Fruit fly (Drosophila melanogaster): ENCODE results near the gene Or85f.

Or85f gene

dm6 chr3R:9428988-9429387 is 31.0 kb downstream of the Or85f start (continued):
- 0 out of 3 replicates have a peak, but pooled peaks have one; percentile 47 for TF ChIP-seq Optix (GFP tag; IDR thresholded peaks at IDR 0.05)
- TF ChIP-seq CG7271 (tag; optimal IDR thresholded peaks at IDR 0.05), result no peak
- TF ChIP-seq Sox102F (GFP tag; optimal IDR thresholded peaks at IDR 0.05), result peak; percentile 23
- TF ChIP-seq ap (GFP tag; IDR thresholded peaks at IDR 0.05), result no peak
- TF ChIP-seq Fer3 (tag; optimal IDR thresholded peaks at IDR 0.05), result peak; percentile 86
- TF ChIP-seq ATbp (GFP tag; optimal IDR thresholded peaks at IDR 0.05), result peak; percentile 45
- no peak for TF ChIP-seq Gsc (GFP tag; IDR thresholded peaks at IDR 0.05)
- no peak for TF ChIP-seq Mrtf (GFP tag; IDR thresholded peaks at IDR 0.05)
- no peak; the same call in 1 of the 2 replicates for TF ChIP-seq dimm (GFP tag; IDR thresholded peaks at IDR 0.05)
- TF ChIP-seq tin (GFP tag; optimal IDR thresholded peaks at IDR 0.05), result peak; percentile 39
- peak; percentile 15 for TF ChIP-seq pzg (GFP tag; optimal IDR thresholded peaks at IDR 0.05)
- peak; percentile 69 for TF ChIP-seq gro (GFP tag; optimal IDR thresholded peaks at IDR 0.05)
- no peak for TF ChIP-seq psq (GFP tag; optimal IDR thresholded peaks at IDR 0.05)
- peak; percentile 67; the same call in 1 of the 2 replicates for TF ChIP-seq CG5953 (GFP tag; IDR thresholded peaks at IDR 0.05)
- TF ChIP-seq CG8089 (GFP tag; optimal IDR thresholded peaks at IDR 0.05), result peak; percentile 40
- TF ChIP-seq Hr78 (GFP tag; optimal IDR thresholded peaks at IDR 0.05), result peak in 1 of 2 experiments; percentile 58
- TF ChIP-seq CG7987 (GFP tag; optimal IDR thresholded peaks at IDR 0.05), result peak; percentile 49
- peak; percentile 42 for TF ChIP-seq CG10209 (GFP tag; optimal IDR thresholded peaks at IDR 0.05)
- TF ChIP-seq CG17385 (GFP tag; optimal IDR thresholded peaks at IDR 0.05), result peak; percentile 60
- TF ChIP-seq E2f1 (GFP tag; IDR thresholded peaks at IDR 0.05), result no peak
- peak; percentile 54 for TF ChIP-seq CG12155 (GFP tag; optimal IDR thresholded peaks at IDR 0.05)
- peak; percentile 76 for TF ChIP-seq CHES-1-like (GFP tag; optimal IDR thresholded peaks at IDR 0.05)
- TF ChIP-seq insv (GFP tag; optimal IDR thresholded peaks at IDR 0.05), result no peak
- TF ChIP-seq ara (GFP tag; IDR thresholded peaks at IDR 0.05), result peak; percentile 43
- TF ChIP-seq CG18476 (GFP tag; optimal IDR thresholded peaks at IDR 0.05), result peak; percentile 20
- peak; percentile 79 for TF ChIP-seq CG7786 (GFP tag; optimal IDR thresholded peaks at IDR 0.05)
- TF ChIP-seq Nf-YB (GFP tag; optimal IDR thresholded peaks at IDR 0.05), result peak; percentile 41
- TF ChIP-seq disco-r (GFP tag; optimal IDR thresholded peaks at IDR 0.05), result peak; percentile 5
- TF ChIP-seq CG10543 (GFP tag; optimal IDR thresholded peaks at IDR 0.05), result peak; percentile 86
- peak; percentile 84 for TF ChIP-seq Atf6 (GFP tag; IDR thresholded peaks at IDR 0.05)
- TF ChIP-seq dpn (GFP tag; optimal IDR thresholded peaks at IDR 0.05), result peak; percentile 63 to 72
- no peak for TF ChIP-seq Tbp (GFP tag; optimal IDR thresholded peaks at IDR 0.05)
- TF ChIP-seq al (GFP tag; IDR thresholded peaks at IDR 0.05), result peak; percentile 53; the same call in 1 of the 2 replicates
- TF ChIP-seq Aef1 (GFP tag; IDR thresholded peaks at IDR 0.05), result peak; percentile 52; the same call in 1 of the 3 replicates
- TF ChIP-seq Sox100B (GFP tag; optimal IDR thresholded peaks at IDR 0.05), result no peak
- TF ChIP-seq Usf (GFP tag; optimal IDR thresholded peaks at IDR 0.05), result peak; percentile 57
- TF ChIP-seq YL-1 (GFP tag; optimal IDR thresholded peaks at IDR 0.05), result no peak
- no peak for TF ChIP-seq CG4404 (GFP tag; IDR thresholded peaks at IDR 0.05)
- TF ChIP-seq Myb (GFP tag; optimal IDR thresholded peaks at IDR 0.05), result peak; percentile 51
- no peak for TF ChIP-seq CG16813 (GFP tag; IDR thresholded peaks at IDR 0.05; ENCODE audit: partially characterized antibody)
- peak; percentile 24 for TF ChIP-seq CG12942 (GFP tag; optimal IDR thresholded peaks at IDR 0.05)
- TF ChIP-seq CG16815 (GFP tag; optimal IDR thresholded peaks at IDR 0.05), result peak; percentile 35
- peak; percentile 53 for TF ChIP-seq CG17829 (tag; optimal IDR thresholded peaks at IDR 0.05)
- peak; percentile 86 for TF ChIP-seq slbo (GFP tag; IDR thresholded peaks at IDR 0.05)
- no peak for TF ChIP-seq CG10565 (GFP tag; optimal IDR thresholded peaks at IDR 0.05)
- peak; percentile 70 for TF ChIP-seq CG11504 (tag; optimal IDR thresholded peaks at IDR 0.05)
- TF ChIP-seq CG17912 (GFP tag; optimal IDR thresholded peaks at IDR 0.05), result peak; percentile 71
- TF ChIP-seq CG7745 (tag; optimal IDR thresholded peaks at IDR 0.05), result no peak
- no peak for TF ChIP-seq Lim3 (GFP tag; IDR thresholded peaks at IDR 0.05)
- peak; percentile 52 for TF ChIP-seq CG1603 (tag; optimal IDR thresholded peaks at IDR 0.05)
- TF ChIP-seq rib (GFP tag; IDR thresholded peaks at IDR 0.05), result 0 out of 2 replicates have a peak, but pooled peaks have one; percentile 42
